Fruit fly (Drosophila melanogaster) whole organism: Measurements from ENCODE around the gene ACXD.

ENCODE experiments used
- CG8478 ChIP-seq: fragments of >200 bp; optimal IDR thresholded peaks from 2 replicates; lab custom pipeline; 2018; ENCODE audit warnings: inconsistent platforms
- Dll ChIP-seq: fragments of >200 bp; optimal IDR thresholded peaks from 2 replicates; lab custom pipeline; 2017
- pan ChIP-seq: fragments of >200 bp; optimal IDR thresholded peaks from 2 replicates; lab custom pipeline; 2017
- psq ChIP-seq: fragments of >200 bp; optimal IDR thresholded peaks from 2 replicates; lab custom pipeline; 2017

dm6 chr3L:2191994-2192450 lies 45.4 kb upstream of the ACXD start, which contains the start of gene CG5707:
- TF ChIP-seq Dll (lab: Kevin White, UChicago) (no peak), pan (no peak), CG8478 (lab: Kevin White, UChicago) (no peak), psq (lab: Kevin White, UChicago) (no peak)
